Worm (Caenorhabditis elegans) whole organism, mixed stage, embryonic: ENCODE data around the gene hmg-12.

Experiments used
- M03D4.4 ChIP-seq: sonication (generic microtip); optimal IDR thresholded peaks from 2 replicates; lab custom pipeline; 2017; ENCODE audit warnings: mild to moderate bottlenecking, missing genetic modification characterization, missing compliant biosample characterization
- blmp-1 ChIP-seq: fragments of 150-350 bp; optimal IDR thresholded peaks from 2 replicates; lab custom pipeline; 2014; ENCODE audit warnings: missing biosample characterization, missing genetic modification characterization
- elt-1 ChIP-seq: sonication (generic microtip); optimal IDR thresholded peaks from 2 replicates; lab custom pipeline; 2017; ENCODE audit warnings: missing genetic modification characterization, mild to moderate bottlenecking, missing compliant biosample characterization, antibody characterized with exemption, moderate library complexity, borderline replicate concordance; ENCODE audit not compliant: insufficient read depth
- elt-3 ChIP-seq: fragments of 150-350 bp; optimal IDR thresholded peaks from 2 replicates; lab custom pipeline; 2014; ENCODE audit warnings: missing biosample characterization, missing genetic modification characterization
- ham-2 ChIP-seq: fragments of 200-800 bp; sonication (Bioruptor generic); optimal IDR thresholded peaks from 2 replicates; lab custom pipeline; 2018; ENCODE audit warnings: mild to moderate bottlenecking, missing genetic modification characterization, missing compliant biosample characterization
- lin-32 ChIP-seq: fragments of 200-800 bp; sonication (Bioruptor generic); optimal IDR thresholded peaks from 2 replicates; lab custom pipeline; 2018; ENCODE audit warnings: mild to moderate bottlenecking, missing genetic modification characterization, missing compliant biosample characterization
- mep-1 ChIP-seq: fragments of 150-350 bp; optimal IDR thresholded peaks from 2 replicates; lab custom pipeline; 2017; ENCODE audit warnings: missing biosample characterization, missing genetic modification reagents, missing genetic modification characterization, inconsistent platforms
- nhr-76 ChIP-seq: sonication (generic microtip); optimal IDR thresholded peaks from 2 replicates; lab custom pipeline; 2017; ENCODE audit warnings: missing biosample characterization, missing genetic modification characterization
- snpc-4 ChIP-seq: fragments of 150-350 bp; optimal IDR thresholded peaks from 2 replicates; lab custom pipeline; 2014; ENCODE audit warnings: missing biosample characterization, missing genetic modification characterization
- sptf-1 ChIP-seq: sonication (generic microtip); optimal IDR thresholded peaks from 2 replicates; lab custom pipeline; 2017; ENCODE audit warnings: mild to moderate bottlenecking, missing genetic modification characterization, moderate library complexity, missing compliant biosample characterization
- ztf-11 ChIP-seq: fragments of 150-350 bp; optimal IDR thresholded peaks from 2 replicates; lab custom pipeline; 2014; ENCODE audit warnings: missing biosample characterization, missing genetic modification characterization

- peak; percentile 100 for TF ChIP-seq lin-32 (GFP tag; lab: Kevin White, UChicago)
- no peak for TF ChIP-seq mep-1
- TF ChIP-seq snpc-4 (tag; lab: Kevin White, UChicago), result no peak
- no peak for TF ChIP-seq elt-1 (tag; lab: Kevin White, UChicago)
- no peak for TF ChIP-seq elt-3 (tag; lab: Kevin White, UChicago)
- TF ChIP-seq ztf-11 (tag; lab: Kevin White, UChicago), result peak; percentile 11
- peak; percentile 28 for TF ChIP-seq sptf-1 (tag; lab: Kevin White, UChicago)
- no peak for TF ChIP-seq M03D4.4
- no peak for TF ChIP-seq nhr-76
- TF ChIP-seq blmp-1, result no peak
- peak; percentile 5 for TF ChIP-seq ham-2 (GFP tag; lab: Kevin White, UChicago)
Observed at ce11 chrII:11890596-11890995, 25.7 kb upstream of the hmg-12 start.
